Fruit fly (Drosophila melanogaster) whole organism, embryonic: Measurements from ENCODE around the gene CG31268.
A peak's percentile ranks its signal among the peaks of the same experiment; 100 is the strongest.

Source experiments
- Adf1 ChIP-seq: fragments of 200-800 bp; sonication (Bioruptor generic); IDR thresholded peaks from 2 replicates; pipeline ENCODE4 v1.3.6; 2022; ENCODE audit warnings: missing biosample characterization, missing genetic modification characterization
- Aef1 ChIP-seq: fragments of 200-800 bp; sonication (Bioruptor generic); IDR thresholded peaks from 3 replicates; pipeline ENCODE4 v1.3.6; 2022; ENCODE audit warnings: missing biosample characterization, missing genetic modification characterization
- Atf6 ChIP-seq: fragments of 200-800 bp; sonication (Bioruptor generic); IDR thresholded peaks from 2 replicates; pipeline ENCODE4 v1.3.6; 2022; ENCODE audit warnings: missing biosample characterization, missing genetic modification characterization
- Awh ChIP-seq: fragments of 200-800 bp; sonication (Bioruptor generic); IDR thresholded peaks from 2 replicates; pipeline ENCODE4, ENCODE4 v1.3.6; 2022; ENCODE audit warnings: missing biosample characterization, missing genetic modification characterization
- Bgb ChIP-seq: fragments of 200-800 bp; sonication (Bioruptor generic); IDR thresholded peaks from 2 replicates; pipeline ENCODE4 v1.3.6; 2022; ENCODE audit warnings: missing biosample characterization, missing genetic modification characterization; ENCODE audit not compliant: partially characterized antibody
- CG10543 ChIP-seq: fragments of 200-800 bp; sonication (Bioruptor generic); optimal IDR thresholded peaks from 3 replicates; lab custom pipeline; 2017; ENCODE audit warnings: missing biosample characterization, mild to moderate bottlenecking, missing genetic modification characterization, moderate library complexity
- CG10565 ChIP-seq: fragments of 200-800 bp; sonication (Bioruptor generic); optimal IDR thresholded peaks from 3 replicates; lab custom pipeline; 2016; ENCODE audit warnings: missing biosample characterization, mild to moderate bottlenecking, missing genetic modification characterization
- CG11456 ChIP-seq: fragments of 200-800 bp; sonication (Bioruptor generic); IDR thresholded peaks from 3 replicates; pipeline ENCODE4 v1.3.6; 2022; ENCODE audit warnings: missing biosample characterization, missing genetic modification characterization
- CG12769 ChIP-seq: fragments of 200-800 bp; sonication (Bioruptor generic); optimal IDR thresholded peaks from 2 replicates; lab custom pipeline; 2019; ENCODE audit warnings: missing biosample characterization, mild to moderate bottlenecking, missing genetic modification characterization, moderate library complexity
- CG14050 ChIP-seq: fragments of 200-800 bp; sonication (Bioruptor generic); IDR thresholded peaks from 3 replicates; pipeline ENCODE4 v1.3.6; 2022; ENCODE audit warnings: missing biosample characterization, missing genetic modification characterization
- CG17802 ChIP-seq: fragments of 200-800 bp; sonication (Bioruptor generic); optimal IDR thresholded peaks from 2 replicates; lab custom pipeline; 2018; ENCODE audit warnings: missing biosample characterization, mild to moderate bottlenecking, missing genetic modification characterization, moderate library complexity
- CG31441 ChIP-seq: fragments of 200-800 bp; sonication (Bioruptor generic); IDR thresholded peaks from 2 replicates; pipeline ENCODE4 v1.3.6; 2022; ENCODE audit warnings: missing biosample characterization, missing genetic modification characterization
- CG3407 ChIP-seq: fragments of 200-800 bp; sonication (Bioruptor generic); optimal IDR thresholded peaks from 2 replicates; lab custom pipeline; 2018; ENCODE audit warnings: missing biosample characterization, mild to moderate bottlenecking, missing genetic modification characterization
- CG6765 ChIP-seq: fragments of 200-800 bp; sonication (Bioruptor generic); optimal IDR thresholded peaks from 3 replicates; lab custom pipeline; 2017; ENCODE audit warnings: missing biosample characterization, mild to moderate bottlenecking, missing genetic modification characterization
- CG7786 ChIP-seq: fragments of 200-800 bp; sonication (Bioruptor generic); optimal IDR thresholded peaks from 2 replicates; lab custom pipeline; 2016; ENCODE audit warnings: missing biosample characterization, missing genetic modification characterization
- CTCF ChIP-seq: fragments of 200-800 bp; sonication (Bioruptor generic); optimal IDR thresholded peaks from 2 replicates; lab custom pipeline; 2017; ENCODE audit warnings: missing biosample characterization, mild to moderate bottlenecking, missing genetic modification characterization, moderate library complexity
- Camta ChIP-seq: fragments of 200-800 bp; sonication (Bioruptor generic); optimal IDR thresholded peaks from 2 replicates; lab custom pipeline; 2016; ENCODE audit warnings: missing biosample characterization, missing genetic modification characterization
- CrebB ChIP-seq: fragments of 200-800 bp; sonication (Bioruptor generic); optimal IDR thresholded peaks from 3 replicates; lab custom pipeline; 2018; ENCODE audit warnings: missing biosample characterization, mild to moderate bottlenecking, missing genetic modification characterization
- Dref ChIP-seq: fragments of 200-800 bp; sonication (Bioruptor generic); IDR thresholded peaks from 2 replicates; pipeline ENCODE4 v1.3.6; 2022; ENCODE audit warnings: missing biosample characterization, missing genetic modification characterization
- ERR ChIP-seq: fragments of 200-800 bp; sonication (Bioruptor generic); optimal IDR thresholded peaks from 2 replicates; lab custom pipeline; 2016; ENCODE audit warnings: missing biosample characterization, missing genetic modification characterization
- Fer2 ChIP-seq: fragments of 200-800 bp; sonication (Bioruptor generic); optimal IDR thresholded peaks from 2 replicates; lab custom pipeline; 2018; ENCODE audit warnings: missing biosample characterization, mild to moderate bottlenecking, missing genetic modification characterization, moderate library complexity
- H15 ChIP-seq: fragments of 200-800 bp; sonication (Bioruptor generic); IDR thresholded peaks from 3 replicates; pipeline ENCODE4 v1.3.6; 2022; ENCODE audit warnings: missing biosample characterization, missing genetic modification characterization
- Med ChIP-seq: fragments of 200-800 bp; sonication (Bioruptor generic); peaks from one replicate; lab custom pipeline; 2016; ENCODE audit warnings: missing biosample characterization, missing genetic modification characterization, mild to moderate bottlenecking, inconsistent platforms, moderate library complexity
- Nf-YA ChIP-seq: fragments of 200-800 bp; sonication (Bioruptor generic); IDR thresholded peaks from 2 replicates; pipeline ENCODE4 v1.3.6; 2022; ENCODE audit warnings: missing biosample characterization, missing genetic modification characterization
- Oaz ChIP-seq: fragments of 200-800 bp; sonication (Bioruptor generic); IDR thresholded peaks from 2 replicates; pipeline ENCODE4 v1.3.6; 2022; ENCODE audit warnings: missing biosample characterization, missing genetic modification characterization
- Pdp1 ChIP-seq, 2 experiments: fragments of 200-800 bp; sonication (Bioruptor generic); optimal IDR thresholded peaks; 3 replicates each; lab custom pipeline; 2016; ENCODE audit warnings: missing biosample characterization in 2 of 2, missing genetic modification characterization in 2 of 2, mild to moderate bottlenecking in 1 of 2, moderate library complexity in 1 of 2
- Side ChIP-seq: fragments of 200-800 bp; sonication (Bioruptor generic); optimal IDR thresholded peaks from 2 replicates; lab custom pipeline; 2016; ENCODE audit warnings: missing biosample characterization, missing genetic modification characterization
- TFAM ChIP-seq: fragments of 200-800 bp; sonication (Bioruptor generic); optimal IDR thresholded peaks from 2 replicates; lab custom pipeline; 2017; ENCODE audit warnings: missing biosample characterization, missing genetic modification characterization, inconsistent platforms
- Trl ChIP-seq, 3 experiments: fragments of >200 bp in 2 of 3; fragments of 200-800 bp in 1 of 3; sonication (Bioruptor generic) in 1 of 3; optimal IDR thresholded peaks; 2 replicates in 1 of 3; 3 replicates in 2 of 3; lab custom pipeline; 2016 to 2017; ENCODE audit warnings: missing biosample characterization in 1 of 3, missing genetic modification characterization in 1 of 3
- abd-A ChIP-seq: fragments of 200-800 bp; sonication (Bioruptor generic); optimal IDR thresholded peaks from 3 replicates; lab custom pipeline; 2019; ENCODE audit warnings: missing biosample characterization, mild to moderate bottlenecking, missing genetic modification characterization, moderate library complexity
- amos ChIP-seq: fragments of 200-800 bp; sonication (Bioruptor generic); IDR thresholded peaks from 2 replicates; pipeline ENCODE4 v1.3.6; 2022; ENCODE audit warnings: missing biosample characterization, missing genetic modification characterization; ENCODE audit not compliant: partially characterized antibody
- br ChIP-seq: fragments of >200 bp; optimal IDR thresholded peaks from 2 replicates; lab custom pipeline; 2017
- caup ChIP-seq: fragments of 200-800 bp; sonication (Bioruptor generic); optimal IDR thresholded peaks from 3 replicates; lab custom pipeline; 2017; ENCODE audit warnings: missing biosample characterization, mild to moderate bottlenecking, missing genetic modification characterization, moderate library complexity; ENCODE audit not compliant: severe bottlenecking
- cg ChIP-seq: fragments of 200-800 bp; sonication (Bioruptor generic); optimal IDR thresholded peaks from 3 replicates; lab custom pipeline; 2019; ENCODE audit warnings: missing biosample characterization, mild to moderate bottlenecking, missing genetic modification characterization, moderate library complexity
- cwo ChIP-seq: fragments of 200-800 bp; sonication (Bioruptor generic); optimal IDR thresholded peaks from 3 replicates; lab custom pipeline; 2017; ENCODE audit warnings: missing biosample characterization, missing genetic modification characterization, mild to moderate bottlenecking, moderate library complexity, missing genetic modification reagents
- danr ChIP-seq: fragments of 200-800 bp; sonication (Bioruptor generic); IDR thresholded peaks from 2 replicates; pipeline ENCODE4 v1.3.6; 2022; ENCODE audit warnings: missing biosample characterization, missing genetic modification characterization
- emc ChIP-seq: fragments of 200-800 bp; sonication (Bioruptor generic); optimal IDR thresholded peaks from 2 replicates; lab custom pipeline; 2016; ENCODE audit warnings: missing biosample characterization, missing genetic modification characterization
- exex ChIP-seq: fragments of 200-800 bp; sonication (Bioruptor generic); optimal IDR thresholded peaks from 4 replicates; lab custom pipeline; 2018; ENCODE audit warnings: missing biosample characterization, mild to moderate bottlenecking, missing genetic modification characterization, moderate library complexity
- fru ChIP-seq: fragments of >200 bp; optimal IDR thresholded peaks from 2 replicates; lab custom pipeline; 2017
- gce ChIP-seq: fragments of 200-800 bp; sonication (Bioruptor generic); IDR thresholded peaks from 3 replicates; pipeline ENCODE4 v1.3.6; 2022; ENCODE audit warnings: missing biosample characterization, missing genetic modification characterization
- ind ChIP-seq: fragments of 200-800 bp; sonication (Bioruptor generic); optimal IDR thresholded peaks from 3 replicates; lab custom pipeline; 2016; ENCODE audit warnings: missing biosample characterization, missing genetic modification characterization
- lov ChIP-seq, 2 experiments: fragments of 200-800 bp in 1 of 2; fragments of >200 bp in 1 of 2; sonication (Bioruptor generic) in 1 of 2; IDR thresholded peaks in 1 of 2; optimal IDR thresholded peaks in 1 of 2; 2 replicates in 1 of 2; 3 replicates in 1 of 2; pipeline versions ENCODE4 v1.3.6 to Lab custom; 2017 to 2022; ENCODE audit warnings: missing biosample characterization in 1 of 2, missing genetic modification characterization in 1 of 2
- mirr ChIP-seq: fragments of 200-800 bp; sonication (Bioruptor generic); optimal IDR thresholded peaks from 3 replicates; lab custom pipeline; 2018; ENCODE audit warnings: missing biosample characterization, mild to moderate bottlenecking, missing genetic modification characterization
- otp ChIP-seq: fragments of 200-800 bp; sonication (Bioruptor generic); IDR thresholded peaks from 3 replicates; pipeline ENCODE4, ENCODE4 v1.3.6; 2022; ENCODE audit warnings: missing biosample characterization, missing genetic modification characterization
- p53 ChIP-seq: fragments of 200-800 bp; sonication (Bioruptor generic); optimal IDR thresholded peaks from 2 replicates; lab custom pipeline; 2016; ENCODE audit warnings: missing biosample characterization, missing genetic modification characterization
- pb ChIP-seq: fragments of 200-800 bp; sonication (Bioruptor generic); optimal IDR thresholded peaks from 3 replicates; lab custom pipeline; 2016; ENCODE audit warnings: missing biosample characterization, missing genetic modification characterization
- sd ChIP-seq: fragments of 200-800 bp; sonication (Bioruptor generic); optimal IDR thresholded peaks from 3 replicates; lab custom pipeline; 2018; ENCODE audit warnings: missing biosample characterization, mild to moderate bottlenecking, missing genetic modification characterization, moderate library complexity
- sna ChIP-seq: fragments of 200-800 bp; sonication (Bioruptor generic); IDR thresholded peaks from 2 replicates; pipeline ENCODE4 v1.3.6; 2022; ENCODE audit warnings: missing biosample characterization, missing genetic modification characterization; ENCODE audit not compliant: partially characterized antibody
- sug ChIP-seq: fragments of 200-800 bp; optimal IDR thresholded peaks from 2 replicates; lab custom pipeline; 2019; ENCODE audit warnings: missing biosample characterization, mild to moderate bottlenecking, missing genetic modification characterization, moderate library complexity
- toy ChIP-seq: fragments of 200-800 bp; sonication (Bioruptor generic); IDR thresholded peaks from 2 replicates; pipeline ENCODE4 v1.3.6; 2022; ENCODE audit warnings: missing biosample characterization, missing genetic modification characterization
- unpg ChIP-seq: fragments of 200-800 bp; sonication (Bioruptor generic); optimal IDR thresholded peaks from 3 replicates; lab custom pipeline; 2018; ENCODE audit warnings: missing biosample characterization, mild to moderate bottlenecking, missing genetic modification characterization, moderate library complexity

The CG31268 gene

DNA sequence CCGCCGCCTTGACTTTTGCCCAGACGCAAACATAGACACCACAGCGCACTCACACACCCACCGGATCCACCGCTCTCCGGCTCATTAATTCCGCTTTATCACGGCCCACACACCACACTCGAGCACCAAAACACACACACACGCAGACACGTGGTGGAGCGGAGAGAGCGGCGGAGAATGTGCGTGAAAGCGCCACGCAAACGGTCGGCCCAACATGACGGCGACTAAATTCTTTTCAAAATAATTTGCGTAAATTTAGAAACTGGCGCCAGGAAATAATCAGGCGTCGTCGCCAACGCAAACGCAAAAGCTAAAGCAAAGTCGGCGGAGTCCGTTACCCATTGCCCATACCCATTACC, 28.2 kb downstream of the CG31268 start (continued):
- TF ChIP-seq Awh (GFP tag; lab: Robert Waterston, UW), result no peak
- TF ChIP-seq Aef1 (GFP tag; lab: Robert Waterston, UW), result no peak
- TF ChIP-seq CG7786 (GFP tag; lab: Kevin White, UChicago), result no peak
- TF ChIP-seq mirr (GFP tag; lab: Kevin White, UChicago), result peak; percentile 14
- TF ChIP-seq sna (GFP tag; lab: Robert Waterston, UW), result no peak
- no peak for TF ChIP-seq CTCF (GFP tag; lab: Kevin White, UChicago)
- TF ChIP-seq sd (tag; lab: Kevin White, UChicago), result peak; percentile 91
- TF ChIP-seq Med (GFP tag; lab: Kevin White, UChicago), result peak; percentile 90
- TF ChIP-seq fru, result no peak
- TF ChIP-seq br (lab: Kevin White, UChicago), result no peak
- no peak for TF ChIP-seq CrebB
- peak; percentile 20; the same call in 1 of the 2 replicates for TF ChIP-seq amos
- 0 out of 3 replicates have a peak, but pooled peaks have one; percentile 25 for TF ChIP-seq otp (GFP tag; lab: Robert Waterston, UW)
- TF ChIP-seq Nf-YA, result no peak
- peak; percentile 59 for TF ChIP-seq Adf1 (GFP tag; lab: Robert Waterston, UW)
- peak; percentile 44 for TF ChIP-seq abd-A (tag; lab: Kevin White, UChicago)
- TF ChIP-seq H15 (GFP tag; lab: Robert Waterston, UW), result no peak
- TF ChIP-seq lov (optimal IDR thresholded peaks at IDR 0.05; lab: Kevin White, UChicago), result no peak
- 0 out of 3 replicates have a peak, but pooled peaks have one; percentile 5 for TF ChIP-seq lov (GFP tag; IDR thresholded peaks at IDR 0.05; lab: Robert Waterston, UW)
- TF ChIP-seq Atf6, result peak; percentile 47; the same call in 1 of the 2 replicates
- TF ChIP-seq gce (GFP tag; lab: Robert Waterston, UW), result 0 out of 3 replicates have a peak, but pooled peaks have one; percentile 10
- peak; percentile 59 for TF ChIP-seq sug (tag; lab: Kevin White, UChicago)
- peak; percentile 30 to 57 for TF ChIP-seq Trl (optimal IDR thresholded peaks at IDR 0.05; lab: Kevin White, UChicago)
- no peak for TF ChIP-seq Trl (GFP tag; optimal IDR thresholded peaks at IDR 0.05; lab: Kevin White, UChicago)
- peak; percentile 88 for TF ChIP-seq cg (GFP tag; lab: Kevin White, UChicago)
- TF ChIP-seq CG11456, result peak; percentile 53; the same call in 1 of the 3 replicates
- TF ChIP-seq CG10543 (GFP tag; lab: Kevin White, UChicago), result peak; percentile 37
- TF ChIP-seq ind (GFP tag; lab: Kevin White, UChicago), result no peak
- peak; percentile 57 for TF ChIP-seq exex (tag; lab: Kevin White, UChicago)
- TF ChIP-seq cwo (GFP tag; lab: Kevin White, UChicago), result peak; percentile 6
- TF ChIP-seq CG12769 (tag; lab: Kevin White, UChicago), result peak; percentile 49

DNA sequence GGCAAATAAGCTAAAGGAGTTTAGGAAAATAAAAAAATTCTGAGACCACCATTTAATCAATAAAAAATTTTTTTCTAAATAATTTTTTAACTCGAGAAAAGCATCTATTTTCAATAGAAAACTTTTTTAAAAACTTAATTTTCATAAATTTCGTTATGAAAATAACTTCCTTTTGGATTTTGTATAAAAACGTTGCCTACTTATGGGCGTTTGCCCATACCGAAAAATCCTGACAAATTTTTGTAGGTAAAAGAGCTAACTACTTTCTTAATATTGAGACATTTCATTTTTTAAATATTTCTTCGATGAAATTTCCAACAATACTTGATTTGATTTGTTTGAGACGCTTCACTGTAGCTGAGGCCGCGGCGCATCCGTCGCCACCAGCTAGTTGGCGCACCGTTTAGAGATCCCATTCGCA, 28.7 kb downstream of the CG31268 start:
- TF ChIP-seq CG14050 (no peak), ERR (GFP tag; lab: Kevin White, UChicago) (no peak), Side (GFP tag; lab: Kevin White, UChicago) (no peak), CG3407 (peak; percentile 37), Oaz (GFP tag; lab: Robert Waterston, UW) (no peak), toy (GFP tag; lab: Robert Waterston, UW) (no peak), Fer2 (tag; lab: Kevin White, UChicago) (peak; percentile 14), gce (GFP tag; lab: Robert Waterston, UW) (no peak), CG31441 (GFP tag; lab: Robert Waterston, UW) (peak; percentile 71), TFAM (no peak), pb (GFP tag; lab: Kevin White, UChicago) (no peak), Bgb (GFP tag; lab: Robert Waterston, UW) (no peak), Pdp1 (GFP tag; optimal IDR thresholded peaks at IDR 0.05; lab: Kevin White, UChicago) (peak; percentile 7 to 9), unpg (GFP tag; lab: Kevin White, UChicago) (peak; percentile 12), danr (GFP tag; lab: Robert Waterston, UW) (no peak), p53 (GFP tag; lab: Kevin White, UChicago) (no peak), Dref (GFP tag; lab: Robert Waterston, UW) (no peak), CG6765 (GFP tag; lab: Kevin White, UChicago) (no peak), CG10565 (no peak), CG17802 (no peak), sd (tag; lab: Kevin White, UChicago) (no peak), emc (GFP tag; lab: Kevin White, UChicago) (no peak), caup (GFP tag; lab: Kevin White, UChicago) (no peak), Camta (GFP tag; lab: Kevin White, UChicago) (no peak), ind (GFP tag; lab: Kevin White, UChicago) (peak; percentile 48)
